Worm (Caenorhabditis elegans) whole organism, L3 larva: ENCODE data around the gene Y40B10A.11.

Experiments
- aly-2 ChIP-seq: fragments of 150-350 bp; optimal IDR thresholded peaks from 2 replicates; lab custom pipeline; 2014; ENCODE audit warnings: missing biosample characterization, missing genetic modification characterization
- elt-2 ChIP-seq: sonication (generic microtip); optimal IDR thresholded peaks from 2 replicates; lab custom pipeline; 2016; ENCODE audit warnings: missing genetic modification reagents, mild to moderate bottlenecking, missing genetic modification characterization, missing compliant biosample characterization
- jun-1 ChIP-seq: fragments of 150-350 bp; optimal IDR thresholded peaks from 2 replicates; lab custom pipeline; 2014; ENCODE audit warnings: missing biosample characterization, missing genetic modification reagents, missing genetic modification characterization
- lin-39 ChIP-seq: fragments of 150-350 bp; optimal IDR thresholded peaks from 2 replicates; lab custom pipeline; 2018; ENCODE audit warnings: missing biosample characterization, missing genetic modification reagents, missing genetic modification characterization
- mdl-1 ChIP-seq: fragments of 150-350 bp; optimal IDR thresholded peaks from 2 replicates; lab custom pipeline; 2014; ENCODE audit warnings: missing biosample characterization, missing genetic modification characterization
- sea-2 ChIP-seq: fragments of 150-350 bp; sonication (generic microtip); optimal IDR thresholded peaks from 4 replicates; lab custom pipeline; 2014; ENCODE audit warnings: missing biosample characterization, missing genetic modification reagents, missing genetic modification characterization
- unc-39 ChIP-seq: sonication (generic microtip); optimal IDR thresholded peaks from 4 replicates; lab custom pipeline; 2017; ENCODE audit warnings: missing biosample characterization, missing genetic modification characterization

DNA sequence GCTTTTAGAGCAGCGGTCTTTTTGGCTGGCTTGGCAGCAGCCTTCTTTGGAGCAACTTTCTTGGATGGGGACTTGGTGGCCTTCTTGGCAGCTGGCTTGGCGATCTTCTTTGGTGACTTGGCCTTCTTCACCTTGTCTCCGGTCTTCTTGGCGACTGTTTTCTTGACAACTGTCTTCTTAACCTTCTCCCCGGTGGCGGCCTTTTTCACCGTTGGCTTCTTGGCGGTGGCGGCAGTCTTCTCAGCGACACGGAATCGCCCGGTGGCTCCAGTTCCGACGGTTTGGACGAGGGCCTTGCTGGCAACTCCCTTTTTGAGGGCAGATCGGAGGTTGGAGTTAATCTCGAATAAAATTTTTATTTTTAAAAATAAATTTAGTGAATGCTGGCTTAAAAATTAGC lies 20.7 kb downstream of the Y40B10A.11 start:
- no peak for TF ChIP-seq sea-2 (GFP tag; lab: Kevin White, UChicago)
- no peak for TF ChIP-seq unc-39 (tag; lab: Kevin White, UChicago)
- TF ChIP-seq mdl-1 = no peak
- TF ChIP-seq elt-2 = no peak
- TF ChIP-seq lin-39 (tag; lab: Kevin White, UChicago) = no peak
- no peak for TF ChIP-seq aly-2 (tag; lab: Kevin White, UChicago)
- no peak for TF ChIP-seq jun-1 (tag; lab: Kevin White, UChicago)
